Worm (Caenorhabditis elegans): ENCODE measurements around the gene col-150.

DNA sequence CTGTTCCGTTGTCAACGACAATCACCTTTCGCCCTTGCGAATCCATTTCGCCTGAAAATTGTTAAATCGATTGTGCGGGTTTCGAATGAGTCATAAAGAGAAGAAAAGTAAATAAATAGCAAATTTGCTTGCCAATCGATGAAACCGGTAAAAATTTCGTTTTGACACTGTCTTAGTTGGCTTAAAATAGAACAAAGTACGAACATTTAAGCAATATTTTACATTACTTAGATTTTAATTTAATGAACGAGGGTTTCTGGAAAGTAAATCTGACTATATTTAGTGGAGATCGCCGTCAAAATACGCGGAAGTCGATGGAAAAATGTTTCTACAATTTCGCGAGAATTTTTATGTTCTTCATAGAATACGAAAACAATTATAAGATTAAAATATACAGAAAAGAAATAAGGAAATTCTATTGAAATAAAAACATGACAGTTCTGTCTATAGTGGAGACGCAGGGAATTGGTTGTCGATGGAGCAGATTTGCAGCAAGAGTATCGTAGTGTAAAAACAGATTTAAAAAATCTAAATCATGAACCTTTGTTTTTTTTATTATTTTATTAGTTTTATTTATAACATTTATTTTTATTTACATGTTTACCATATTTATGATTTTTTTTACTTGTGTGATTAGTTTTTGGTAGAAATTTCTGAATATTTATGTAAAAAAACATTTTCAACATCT lies 44.0 kb upstream of the col-150 start, which contains the start of gene arx-2:
- TF ChIP-seq unc-62 (GFP tag; optimal IDR thresholded peaks at IDR 0.05) (no peak), skn-1 (tag; optimal IDR thresholded peaks at IDR 0.05) (no peak), ceh-82 (tag; optimal IDR thresholded peaks at IDR 0.05) (no peak), mab-5 (tag; optimal IDR thresholded peaks at IDR 0.05) (no peak), sma-3 (GFP tag; optimal IDR thresholded peaks at IDR 0.05) (no peak), blmp-1 (tag; optimal IDR thresholded peaks at IDR 0.05; ENCODE audit: insufficient read depth) (no peak), ceh-16 (tag; optimal IDR thresholded peaks at IDR 0.05) (no peak), mdl-1 (tag; optimal IDR thresholded peaks at IDR 0.05) (no peak), mbf-1 (tag; optimal IDR thresholded peaks at IDR 0.05) (no peak), nhr-6 (tag; optimal IDR thresholded peaks at IDR 0.05) (no peak), nhr-12 (tag; optimal IDR thresholded peaks at IDR 0.05) (no peak)
